Fruit fly (Drosophila melanogaster) whole organism, prepupa: ENCODE results near the gene CG2767.

Experiments used
- CG10631 ChIP-seq: fragments of 200-800 bp; sonication (Bioruptor generic); optimal IDR thresholded peaks from 2 replicates; lab custom pipeline; 2016; ENCODE audit warnings: missing biosample characterization, missing genetic modification characterization
- CG10669 ChIP-seq: fragments of 200-800 bp; sonication (Bioruptor generic); optimal IDR thresholded peaks from 3 replicates; lab custom pipeline; 2018; ENCODE audit warnings: missing biosample characterization, mild to moderate bottlenecking, missing genetic modification characterization, moderate library complexity
- CG11294 ChIP-seq: fragments of 200-800 bp; sonication (Bioruptor generic); IDR thresholded peaks from 2 replicates; pipeline ENCODE4 v1.3.6; 2022; ENCODE audit warnings: missing biosample characterization, missing genetic modification characterization
- CG11762 ChIP-seq: fragments of 200-800 bp; sonication (Bioruptor generic); optimal IDR thresholded peaks from 3 replicates; lab custom pipeline; 2016; ENCODE audit warnings: missing biosample characterization, missing genetic modification characterization; ENCODE audit not compliant: insufficient read depth
- CG11902 ChIP-seq: fragments of 200-800 bp; sonication (Bioruptor generic); optimal IDR thresholded peaks from 3 replicates; lab custom pipeline; 2016; ENCODE audit warnings: missing biosample characterization, missing genetic modification characterization
- CG15336 ChIP-seq: fragments of 200-800 bp; sonication (Bioruptor generic); IDR thresholded peaks from 2 replicates; pipeline ENCODE4 v1.3.6; 2022; ENCODE audit warnings: missing biosample characterization, missing genetic modification characterization
- CG32006 ChIP-seq: fragments of 200-800 bp; sonication (Bioruptor generic); optimal IDR thresholded peaks from 3 replicates; lab custom pipeline; 2017; ENCODE audit warnings: missing biosample characterization, mild to moderate bottlenecking, missing genetic modification characterization
- CG34406 ChIP-seq: fragments of 200-800 bp; sonication (Bioruptor generic); optimal IDR thresholded peaks from 3 replicates; lab custom pipeline; 2016; ENCODE audit warnings: missing biosample characterization, missing genetic modification characterization
- CG4318 ChIP-seq: fragments of 200-800 bp; sonication (Bioruptor generic); optimal IDR thresholded peaks from 3 replicates; lab custom pipeline; 2017; ENCODE audit warnings: missing biosample characterization, mild to moderate bottlenecking, missing genetic modification characterization
- CG6163 ChIP-seq: fragments of 200-800 bp; sonication (Bioruptor generic); IDR thresholded peaks from 3 replicates; pipeline ENCODE4 v1.3.6; 2022; ENCODE audit warnings: missing biosample characterization, missing genetic modification characterization
- CG6792 ChIP-seq: fragments of 200-800 bp; sonication (Bioruptor generic); optimal IDR thresholded peaks from 3 replicates; lab custom pipeline; 2016; ENCODE audit warnings: missing biosample characterization, missing genetic modification characterization
- CG6808 ChIP-seq: fragments of 200-800 bp; sonication (Bioruptor generic); optimal IDR thresholded peaks from 3 replicates; lab custom pipeline; 2017; ENCODE audit warnings: missing biosample characterization, missing genetic modification characterization, mild to moderate bottlenecking, moderate library complexity, missing genetic modification reagents
- CG7368 ChIP-seq: fragments of 200-800 bp; sonication (Bioruptor generic); optimal IDR thresholded peaks from 3 replicates; lab custom pipeline; 2016; ENCODE audit warnings: missing biosample characterization, missing genetic modification characterization
- CG8119 ChIP-seq: fragments of 200-800 bp; sonication (Bioruptor generic); IDR thresholded peaks from 3 replicates; pipeline ENCODE4 v1.3.6; 2022; ENCODE audit warnings: missing biosample characterization, missing genetic modification characterization
- CG8632 ChIP-seq: fragments of 200-800 bp; sonication (Bioruptor generic); optimal IDR thresholded peaks from 3 replicates; lab custom pipeline; 2016; ENCODE audit warnings: missing biosample characterization, missing genetic modification characterization
- CG9139 ChIP-seq: fragments of 200-800 bp; sonication (Bioruptor generic); optimal IDR thresholded peaks from 3 replicates; lab custom pipeline; 2017; ENCODE audit warnings: missing biosample characterization, mild to moderate bottlenecking, missing genetic modification characterization
- Eip75B ChIP-seq: fragments of 200-800 bp; sonication (Bioruptor generic); optimal IDR thresholded peaks from 3 replicates; lab custom pipeline; 2016; ENCODE audit warnings: missing biosample characterization, missing genetic modification characterization
- Eip78C ChIP-seq: fragments of 200-800 bp; sonication (Bioruptor generic); peaks from one replicate; lab custom pipeline; 2016; ENCODE audit warnings: missing biosample characterization, missing genetic modification characterization
- Ets21C ChIP-seq: fragments of 200-800 bp; sonication (Bioruptor generic); optimal IDR thresholded peaks from 3 replicates; lab custom pipeline; 2016; ENCODE audit warnings: missing biosample characterization, missing genetic modification characterization
- Ets96B ChIP-seq: fragments of 200-800 bp; optimal IDR thresholded peaks from 2 replicates; lab custom pipeline; 2019; ENCODE audit warnings: missing biosample characterization, mild to moderate bottlenecking, missing genetic modification characterization, moderate library complexity
- Gug ChIP-seq: fragments of 200-800 bp; sonication (Bioruptor generic); IDR thresholded peaks from 2 replicates; pipeline ENCODE4 v1.3.6; 2022; ENCODE audit warnings: missing biosample characterization, missing genetic modification characterization
- Hr38 ChIP-seq: sonication (Bioruptor generic); optimal IDR thresholded peaks from 2 replicates; lab custom pipeline; 2016; ENCODE audit warnings: missing biosample characterization, missing genetic modification characterization
- Hr39 ChIP-seq: fragments of 200-800 bp; sonication (Bioruptor generic); optimal IDR thresholded peaks from 2 replicates; lab custom pipeline; 2016; ENCODE audit warnings: missing biosample characterization, missing genetic modification characterization
- Hr4 ChIP-seq: fragments of 200-800 bp; sonication (Bioruptor generic); optimal IDR thresholded peaks from 3 replicates; lab custom pipeline; 2016; ENCODE audit warnings: missing biosample characterization, missing genetic modification characterization
- OdsH ChIP-seq: fragments of 200-800 bp; sonication (Bioruptor generic); optimal IDR thresholded peaks from 3 replicates; lab custom pipeline; 2016; ENCODE audit warnings: missing biosample characterization, missing genetic modification characterization
- Smox ChIP-seq: fragments of 200-800 bp; sonication (Bioruptor generic); optimal IDR thresholded peaks from 3 replicates; lab custom pipeline; 2016; ENCODE audit warnings: missing biosample characterization, missing genetic modification characterization
- Sox102F ChIP-seq: fragments of 200-800 bp; sonication (Bioruptor generic); optimal IDR thresholded peaks from 2 replicates; lab custom pipeline; 2016; ENCODE audit warnings: missing biosample characterization, mild to moderate bottlenecking, missing genetic modification characterization
- Sox15 ChIP-seq: fragments of 200-800 bp; sonication (Bioruptor generic); optimal IDR thresholded peaks from 3 replicates; lab custom pipeline; 2016; ENCODE audit warnings: missing biosample characterization, missing genetic modification characterization
- achi ChIP-seq: fragments of 200-800 bp; sonication (Bioruptor generic); optimal IDR thresholded peaks from 3 replicates; lab custom pipeline; 2016; ENCODE audit warnings: missing biosample characterization, missing genetic modification characterization
- acj6 ChIP-seq: fragments of 200-800 bp; sonication (Bioruptor generic); optimal IDR thresholded peaks from 3 replicates; lab custom pipeline; 2016; ENCODE audit warnings: missing biosample characterization, missing genetic modification characterization
- cyc ChIP-seq: fragments of 200-800 bp; sonication (Bioruptor generic); optimal IDR thresholded peaks from 3 replicates; lab custom pipeline; 2016; ENCODE audit warnings: missing biosample characterization, missing genetic modification characterization
- dac ChIP-seq: fragments of 200-800 bp; sonication (Bioruptor generic); optimal IDR thresholded peaks from 2 replicates; lab custom pipeline; 2017; ENCODE audit warnings: missing biosample characterization, mild to moderate bottlenecking, missing genetic modification characterization
- dsx ChIP-seq: fragments of 200-800 bp; optimal IDR thresholded peaks from 3 replicates; lab custom pipeline; 2019; ENCODE audit warnings: missing biosample characterization, mild to moderate bottlenecking, missing genetic modification characterization, moderate library complexity; ENCODE audit not compliant: poor library complexity, severe bottlenecking
- eg ChIP-seq: fragments of 200-800 bp; sonication (Bioruptor generic); IDR thresholded peaks from 3 replicates; pipeline ENCODE4 v1.3.6; 2022; ENCODE audit warnings: missing biosample characterization, missing genetic modification characterization
- fd59A ChIP-seq: fragments of 200-800 bp; sonication (Bioruptor generic); optimal IDR thresholded peaks from 2 replicates; lab custom pipeline; 2017; ENCODE audit warnings: missing biosample characterization, mild to moderate bottlenecking, missing genetic modification characterization, missing genetic modification reagents
- fkh ChIP-seq: fragments of 200-800 bp; sonication (Bioruptor generic); optimal IDR thresholded peaks from 3 replicates; lab custom pipeline; 2017; ENCODE audit warnings: missing biosample characterization, mild to moderate bottlenecking, missing genetic modification characterization, moderate library complexity
- net ChIP-seq: fragments of 200-800 bp; sonication (Bioruptor generic); optimal IDR thresholded peaks from 3 replicates; lab custom pipeline; 2016; ENCODE audit warnings: missing biosample characterization, missing genetic modification characterization
- pdm3 ChIP-seq: fragments of 200-800 bp; sonication (Bioruptor generic); optimal IDR thresholded peaks from 3 replicates; lab custom pipeline; 2016; ENCODE audit warnings: missing biosample characterization, missing genetic modification characterization
- salr ChIP-seq, 2 experiments: fragments of 200-800 bp; sonication (Bioruptor generic); optimal IDR thresholded peaks; 3 replicates each; lab custom pipeline; 2016 to 2018; ENCODE audit warnings: missing biosample characterization in 2 of 2, missing genetic modification characterization in 2 of 2, mild to moderate bottlenecking in 1 of 2
- spab ChIP-seq: fragments of 200-800 bp; sonication (Bioruptor generic); optimal IDR thresholded peaks from 2 replicates; lab custom pipeline; 2017; ENCODE audit warnings: missing biosample characterization, mild to moderate bottlenecking, missing genetic modification characterization, missing genetic modification reagents
- ss ChIP-seq, 2 experiments: fragments of 200-800 bp; sonication (Bioruptor generic); optimal IDR thresholded peaks; 2 replicates in 1 of 2; 3 replicates in 1 of 2; lab custom pipeline; 2017 to 2018; ENCODE audit warnings: mild to moderate bottlenecking in 2 of 2, missing biosample characterization in 2 of 2, missing genetic modification characterization in 2 of 2, moderate library complexity in 1 of 2
- svp ChIP-seq: fragments of 200-800 bp; sonication (Bioruptor generic); peaks from one replicate; lab custom pipeline; 2016; ENCODE audit warnings: missing biosample characterization, missing genetic modification characterization
- topi ChIP-seq: fragments of 200-800 bp; sonication (Bioruptor generic); optimal IDR thresholded peaks from 3 replicates; lab custom pipeline; 2016; ENCODE audit warnings: missing biosample characterization, missing genetic modification characterization
- vri ChIP-seq: fragments of 200-800 bp; sonication (Bioruptor generic); optimal IDR thresholded peaks from 3 replicates; lab custom pipeline; 2016; ENCODE audit warnings: missing biosample characterization, mild to moderate bottlenecking, missing genetic modification characterization

Gene CG2767

dm6 chr3R:8040843-8041242 is 32.9 kb upstream of the CG2767 start, which contains the start of gene CG43060 (continued):
- TF ChIP-seq CG4318 (GFP tag; lab: Kevin White, UChicago) (no peak), fkh (no peak), Eip75B (GFP tag; lab: Kevin White, UChicago) (peak; percentile 10), CG7368 (GFP tag; lab: Kevin White, UChicago) (no peak), fd59A (no peak), CG8632 (peak; percentile 8), CG15336 (GFP tag; lab: Robert Waterston, UW) (no peak), salr (GFP tag; optimal IDR thresholded peaks at IDR 0.05; lab: Kevin White, UChicago) (no peak), dsx (GFP tag; lab: Kevin White, UChicago) (peak; percentile 39), pdm3 (GFP tag; lab: Kevin White, UChicago) (peak; percentile 18), svp (GFP tag; lab: Kevin White, UChicago) (peak; percentile 94), Ets96B (tag; lab: Kevin White, UChicago) (peak; percentile 30), Hr39 (GFP tag; lab: Kevin White, UChicago) (peak; percentile 28), Smox (GFP tag; lab: Kevin White, UChicago) (peak; percentile 41), CG6808 (no peak), ss (GFP tag; optimal IDR thresholded peaks at IDR 0.05; lab: Kevin White, UChicago) (no peak), Sox102F (GFP tag; lab: Kevin White, UChicago) (peak; percentile 52), Gug (GFP tag; lab: Robert Waterston, UW) (0 out of 2 replicates have a peak, but pooled peaks have one; percentile 18), vri (GFP tag; lab: Kevin White, UChicago) (no peak), achi (GFP tag; lab: Kevin White, UChicago) (no peak), dac (GFP tag; lab: Kevin White, UChicago) (no peak), CG11294 (GFP tag; lab: Robert Waterston, UW) (no peak)

- TF ChIP-seq Eip78C (GFP tag; lab: Kevin White, UChicago), result peak; percentile 70
- no peak for TF ChIP-seq vri (GFP tag; lab: Kevin White, UChicago)
- peak; percentile 57 for TF ChIP-seq svp (GFP tag; lab: Kevin White, UChicago)
- TF ChIP-seq eg (GFP tag; lab: Robert Waterston, UW), result peak; percentile 43; the same call in 1 of the 3 replicates
- TF ChIP-seq spab (GFP tag; lab: Kevin White, UChicago), result no peak
- 0 out of 3 replicates have a peak, but pooled peaks have one; percentile 23 for TF ChIP-seq CG6163 (GFP tag; lab: Robert Waterston, UW)
- peak; percentile 45 for TF ChIP-seq CG32006 (GFP tag; lab: Kevin White, UChicago)
- TF ChIP-seq CG6792 (GFP tag; lab: Kevin White, UChicago), result no peak
- TF ChIP-seq CG8119 (GFP tag; lab: Robert Waterston, UW), result peak; percentile 71
- peak; percentile 38 for TF ChIP-seq Hr4 (GFP tag; lab: Kevin White, UChicago)
- TF ChIP-seq CG4318 (GFP tag; lab: Kevin White, UChicago), result peak; percentile 23
- TF ChIP-seq CG34406 (GFP tag; lab: Kevin White, UChicago), result no peak
- no peak for TF ChIP-seq CG11294 (GFP tag; lab: Robert Waterston, UW)
- TF ChIP-seq CG6808, result no peak
- no peak for TF ChIP-seq acj6 (GFP tag; lab: Kevin White, UChicago)
- peak; percentile 26 for TF ChIP-seq dsx (GFP tag; lab: Kevin White, UChicago)
- TF ChIP-seq Smox (GFP tag; lab: Kevin White, UChicago), result no peak
- TF ChIP-seq CG15336 (GFP tag; lab: Robert Waterston, UW), result peak; percentile 56
- TF ChIP-seq CG9139 (GFP tag; lab: Kevin White, UChicago), result no peak
- TF ChIP-seq topi (GFP tag; lab: Kevin White, UChicago), result no peak
Observed at dm6 chr3R:8038927-8039326, 31.0 kb upstream of the CG2767 start.

dm6 chr3R:8037896-8038295 is 30.0 kb upstream of the CG2767 start:
- TF ChIP-seq CG10669, result peak; percentile 61
- peak; percentile 56 for TF ChIP-seq pdm3 (GFP tag; lab: Kevin White, UChicago)
- peak; percentile 55 for TF ChIP-seq cyc
- peak; percentile 50 for TF ChIP-seq CG8632
- no peak for TF ChIP-seq CG9139 (GFP tag; lab: Kevin White, UChicago)
- TF ChIP-seq OdsH, result peak; percentile 71
- TF ChIP-seq topi (GFP tag; lab: Kevin White, UChicago), result peak; percentile 58
- TF ChIP-seq CG34406 (GFP tag; lab: Kevin White, UChicago), result peak; percentile 50
- peak; percentile 61 for TF ChIP-seq CG6792 (GFP tag; lab: Kevin White, UChicago)
- peak; percentile 55 for TF ChIP-seq CG11762 (GFP tag; lab: Kevin White, UChicago)
- TF ChIP-seq CG7368 (GFP tag; lab: Kevin White, UChicago), result peak; percentile 63
- peak; percentile 89 for TF ChIP-seq svp (GFP tag; lab: Kevin White, UChicago)
- TF ChIP-seq Sox15 (GFP tag; lab: Kevin White, UChicago), result no peak
- peak; percentile 54 for TF ChIP-seq CG10631
- TF ChIP-seq dsx (GFP tag; lab: Kevin White, UChicago), result peak; percentile 19
- peak; percentile 47 for TF ChIP-seq CG11902 (GFP tag; lab: Kevin White, UChicago)
- TF ChIP-seq Hr38 (GFP tag; lab: Kevin White, UChicago), result no peak
- peak; percentile 46 for TF ChIP-seq CG6808
- peak; percentile 69 for TF ChIP-seq dac (GFP tag; lab: Kevin White, UChicago)
- peak; percentile 13 for TF ChIP-seq Ets21C (GFP tag; lab: Kevin White, UChicago)
- peak; percentile 84 for TF ChIP-seq CG32006 (GFP tag; lab: Kevin White, UChicago)
- TF ChIP-seq CG4318 (GFP tag; lab: Kevin White, UChicago), result peak; percentile 71
- peak; percentile 47 for TF ChIP-seq net (GFP tag; lab: Kevin White, UChicago)
- no peak for TF ChIP-seq ss (GFP tag; optimal IDR thresholded peaks at IDR 0.05; lab: Kevin White, UChicago)
- TF ChIP-seq fkh, result no peak
